Worm (Caenorhabditis elegans) whole organism, midembryonic: Measurements from ENCODE around the gene gst-32.

Experiments used
- T22C8.4 ChIP-seq: fragments of 200-800 bp; sonication (Bioruptor generic); IDR thresholded peaks from 2 replicates; pipeline ENCODE4 v1.3.6; 2022; ENCODE audit warnings: missing genetic modification characterization, missing compliant biosample characterization
- cog-1 ChIP-seq: sonication (generic microtip); optimal IDR thresholded peaks from 2 replicates; lab custom pipeline; 2016; ENCODE audit warnings: missing genetic modification characterization, missing compliant biosample characterization
- ztf-23 ChIP-seq: fragments of 200-800 bp; sonication (Bioruptor generic); IDR thresholded peaks from 2 replicates; pipeline ENCODE4 v1.3.6; 2022; ENCODE audit warnings: missing genetic modification reagents, missing genetic modification characterization, missing compliant biosample characterization

DNA sequence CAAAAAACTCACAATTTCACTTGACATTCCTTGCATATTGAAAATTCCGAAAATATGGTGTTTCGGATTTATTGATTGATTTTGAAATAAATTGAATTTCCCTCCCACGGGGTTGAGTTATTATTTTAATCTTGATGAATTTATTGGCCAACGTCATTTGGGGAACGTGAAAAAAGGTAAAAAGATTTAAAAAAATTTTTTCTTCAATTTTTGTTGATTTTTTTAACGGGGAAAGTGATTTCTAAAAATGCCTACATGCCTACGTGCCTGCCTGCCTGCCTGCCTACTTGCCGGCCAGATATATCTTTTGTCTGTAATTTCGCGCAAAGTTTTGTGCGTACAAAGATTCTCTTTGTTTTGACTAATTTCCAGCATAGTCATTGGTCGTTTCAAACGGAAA is 44.1 kb downstream of the gst-32 start, which contains the start of gene Y53F4B.24:
- TF ChIP-seq cog-1 (tag; lab: Kevin White, UChicago) (no peak), ztf-23 (GFP tag; lab: Robert Waterston, UW) (no peak), T22C8.4 (no peak)
